Fruit fly (Drosophila melanogaster) whole organism, embryonic: ENCODE measurements around the gene CCDC53.

Experiments
- Antp ChIP-seq: fragments of 200-800 bp; sonication (Bioruptor generic); optimal IDR thresholded peaks from 3 replicates; lab custom pipeline; 2016; ENCODE audit warnings: missing biosample characterization, missing genetic modification characterization
- B-H2 ChIP-seq: fragments of 200-800 bp; sonication (Bioruptor generic); optimal IDR thresholded peaks from 2 replicates; lab custom pipeline; 2018; ENCODE audit warnings: missing biosample characterization, mild to moderate bottlenecking, missing genetic modification characterization
- CG10209 ChIP-seq: fragments of 200-800 bp; sonication (Bioruptor generic); optimal IDR thresholded peaks from 3 replicates; lab custom pipeline; 2017; ENCODE audit warnings: missing biosample characterization, mild to moderate bottlenecking, missing genetic modification characterization, missing genetic modification reagents
- CG1024 ChIP-seq: fragments of 200-800 bp; sonication (Bioruptor generic); IDR thresholded peaks from 2 replicates; pipeline ENCODE4 v1.3.6; 2022; ENCODE audit warnings: missing biosample characterization, missing genetic modification characterization
- CG10366 ChIP-seq: fragments of 200-800 bp; sonication (Bioruptor generic); IDR thresholded peaks from 2 replicates; pipeline ENCODE4 v1.3.6; 2022; ENCODE audit warnings: missing biosample characterization, missing genetic modification characterization
- CG11696 ChIP-seq: fragments of 200-800 bp; sonication (Bioruptor generic); IDR thresholded peaks from 2 replicates; pipeline ENCODE4 v1.3.6; 2022; ENCODE audit warnings: missing biosample characterization, missing genetic modification characterization
- CG12219 ChIP-seq: fragments of 200-800 bp; sonication (Bioruptor generic); optimal IDR thresholded peaks from 3 replicates; lab custom pipeline; 2018; ENCODE audit warnings: missing biosample characterization, mild to moderate bottlenecking, missing genetic modification characterization
- CG15269 ChIP-seq: fragments of 200-800 bp; sonication (Bioruptor generic); optimal IDR thresholded peaks from 2 replicates; lab custom pipeline; 2018; ENCODE audit warnings: missing biosample characterization, mild to moderate bottlenecking, missing genetic modification characterization, moderate library complexity
- CG17359 ChIP-seq: fragments of 200-800 bp; sonication (Bioruptor generic); optimal IDR thresholded peaks from 3 replicates; lab custom pipeline; 2018; ENCODE audit warnings: missing biosample characterization, mild to moderate bottlenecking, missing genetic modification characterization, moderate library complexity
- CG17568 ChIP-seq: fragments of 200-800 bp; sonication (Bioruptor generic); optimal IDR thresholded peaks from 2 replicates; lab custom pipeline; 2018; ENCODE audit warnings: missing biosample characterization, mild to moderate bottlenecking, missing genetic modification characterization, moderate library complexity
- CG17829 ChIP-seq: fragments of 200-800 bp; optimal IDR thresholded peaks from 2 replicates; lab custom pipeline; 2019; ENCODE audit warnings: missing biosample characterization, mild to moderate bottlenecking, missing genetic modification characterization, moderate library complexity
- CG18476 ChIP-seq: fragments of 200-800 bp; sonication (Bioruptor generic); optimal IDR thresholded peaks from 2 replicates; lab custom pipeline; 2016; ENCODE audit warnings: missing biosample characterization, mild to moderate bottlenecking, missing genetic modification characterization
- CG2678 ChIP-seq: fragments of 200-800 bp; sonication (Bioruptor generic); optimal IDR thresholded peaks from 3 replicates; lab custom pipeline; 2019; ENCODE audit warnings: missing biosample characterization, mild to moderate bottlenecking, missing genetic modification characterization, moderate library complexity
- CG2889 ChIP-seq: fragments of 200-800 bp; sonication (Bioruptor generic); IDR thresholded peaks from 3 replicates; pipeline ENCODE4 v1.3.6; 2022; ENCODE audit warnings: missing biosample characterization, missing genetic modification characterization
- CG31224 ChIP-seq: fragments of 200-800 bp; sonication (Bioruptor generic); IDR thresholded peaks from 2 replicates; pipeline ENCODE4 v1.3.6; 2022; ENCODE audit warnings: missing biosample characterization, missing genetic modification characterization
- CG32767 ChIP-seq: fragments of 200-800 bp; sonication (Bioruptor generic); IDR thresholded peaks from 2 replicates; pipeline ENCODE4 v1.3.6; 2022; ENCODE audit warnings: missing biosample characterization, missing genetic modification characterization
- CG3847 ChIP-seq: fragments of 200-800 bp; sonication (Bioruptor generic); IDR thresholded peaks from 2 replicates; pipeline ENCODE4 v1.3.6; 2022; ENCODE audit warnings: missing biosample characterization, missing genetic modification characterization
- CG4282 ChIP-seq: fragments of 200-800 bp; sonication (Bioruptor generic); optimal IDR thresholded peaks from 2 replicates; lab custom pipeline; 2016; ENCODE audit warnings: missing biosample characterization, missing genetic modification characterization
- CG6765 ChIP-seq: fragments of 200-800 bp; sonication (Bioruptor generic); optimal IDR thresholded peaks from 3 replicates; lab custom pipeline; 2017; ENCODE audit warnings: missing biosample characterization, mild to moderate bottlenecking, missing genetic modification characterization
- CkIIα-i1 ChIP-seq: fragments of 200-800 bp; sonication (Bioruptor generic); IDR thresholded peaks from 2 replicates; pipeline ENCODE4 v1.3.6; 2022; ENCODE audit warnings: missing biosample characterization, missing genetic modification characterization
- E2f2 ChIP-seq: fragments of 200-800 bp; sonication (Bioruptor generic); IDR thresholded peaks from 2 replicates; pipeline ENCODE4 v1.3.6; 2022; ENCODE audit warnings: missing biosample characterization, missing genetic modification characterization
- Gsc ChIP-seq: fragments of 200-800 bp; sonication (Bioruptor generic); IDR thresholded peaks from 2 replicates; pipeline ENCODE4 v1.3.6; 2022; ENCODE audit warnings: missing biosample characterization, missing genetic modification characterization
- Hand ChIP-seq: fragments of 200-800 bp; sonication (Bioruptor generic); optimal IDR thresholded peaks from 2 replicates; lab custom pipeline; 2017; ENCODE audit warnings: mild to moderate bottlenecking, missing biosample characterization, missing genetic modification reagents, missing genetic modification characterization
- Hey ChIP-seq: fragments of 200-800 bp; sonication (Bioruptor generic); optimal IDR thresholded peaks from 3 replicates; lab custom pipeline; 2018; ENCODE audit warnings: missing biosample characterization, mild to moderate bottlenecking, missing genetic modification characterization
- HmgD ChIP-seq: fragments of 200-800 bp; sonication (Bioruptor generic); optimal IDR thresholded peaks from 3 replicates; lab custom pipeline; 2016; ENCODE audit warnings: missing biosample characterization, missing genetic modification characterization
- Jarid2 ChIP-seq: fragments of 200-800 bp; sonication (Bioruptor generic); optimal IDR thresholded peaks from 3 replicates; lab custom pipeline; 2017; ENCODE audit warnings: mild to moderate bottlenecking, missing biosample characterization, missing genetic modification reagents, missing genetic modification characterization
- Lpt ChIP-seq: fragments of >200 bp; optimal IDR thresholded peaks from 2 replicates; lab custom pipeline; 2018; ENCODE audit warnings: missing biosample characterization, missing genetic modification characterization
- Nf-YC ChIP-seq: fragments of 200-800 bp; optimal IDR thresholded peaks from 3 replicates; lab custom pipeline; 2019; ENCODE audit warnings: missing biosample characterization, mild to moderate bottlenecking, missing genetic modification characterization, moderate library complexity
- TFAM ChIP-seq: fragments of 200-800 bp; sonication (Bioruptor generic); optimal IDR thresholded peaks from 2 replicates; lab custom pipeline; 2017; ENCODE audit warnings: missing biosample characterization, missing genetic modification characterization, inconsistent platforms
- ara ChIP-seq: fragments of 200-800 bp; sonication (Bioruptor generic); IDR thresholded peaks from 2 replicates; pipeline ENCODE4 v1.3.6; 2022; ENCODE audit warnings: missing biosample characterization, missing genetic modification characterization
- ash1 ChIP-seq: fragments of 200-800 bp; sonication (Bioruptor generic); optimal IDR thresholded peaks from 2 replicates; lab custom pipeline; 2018; ENCODE audit warnings: missing biosample characterization, mild to moderate bottlenecking, missing genetic modification characterization
- bigmax ChIP-seq: fragments of 200-800 bp; sonication (Bioruptor generic); optimal IDR thresholded peaks from 2 replicates; lab custom pipeline; 2018; ENCODE audit warnings: missing biosample characterization, mild to moderate bottlenecking, missing genetic modification characterization
- ci ChIP-seq: fragments of 200-800 bp; sonication (Bioruptor generic); IDR thresholded peaks from 3 replicates; pipeline ENCODE4 v1.3.6; 2022; ENCODE audit warnings: missing biosample characterization, missing genetic modification characterization
- dimm ChIP-seq: fragments of 200-800 bp; sonication (Bioruptor generic); IDR thresholded peaks from 2 replicates; pipeline ENCODE4 v1.3.6; 2022; ENCODE audit warnings: missing biosample characterization, missing genetic modification characterization
- dm ChIP-seq: fragments of 200-800 bp; sonication (Bioruptor generic); optimal IDR thresholded peaks from 3 replicates; lab custom pipeline; 2016; ENCODE audit warnings: missing biosample characterization, missing genetic modification characterization
- en ChIP-seq: fragments of 200-800 bp; sonication (Bioruptor generic); optimal IDR thresholded peaks from 2 replicates; lab custom pipeline; 2016; ENCODE audit warnings: missing biosample characterization, missing genetic modification characterization
- fd64A ChIP-seq: fragments of 200-800 bp; sonication (Bioruptor generic); optimal IDR thresholded peaks from 3 replicates; lab custom pipeline; 2018; ENCODE audit warnings: missing biosample characterization, mild to moderate bottlenecking, missing genetic modification characterization
- gcm ChIP-seq: fragments of 200-800 bp; sonication (Bioruptor generic); optimal IDR thresholded peaks from 2 replicates; lab custom pipeline; 2019; ENCODE audit warnings: missing biosample characterization, mild to moderate bottlenecking, missing genetic modification characterization, moderate library complexity
- gro ChIP-seq: fragments of 200-800 bp; sonication (Bioruptor generic); optimal IDR thresholded peaks from 2 replicates; lab custom pipeline; 2016; ENCODE audit warnings: missing biosample characterization, missing genetic modification characterization
- insv ChIP-seq, 2 experiments: fragments of 200-800 bp; sonication (Bioruptor generic); optimal IDR thresholded peaks; 3 replicates each; lab custom pipeline; 2016 to 2018; ENCODE audit warnings: missing biosample characterization in 2 of 2, missing genetic modification characterization in 2 of 2
- kah ChIP-seq: fragments of 200-800 bp; sonication (Bioruptor generic); optimal IDR thresholded peaks from 2 replicates; lab custom pipeline; 2018; ENCODE audit warnings: missing biosample characterization, mild to moderate bottlenecking, missing genetic modification characterization
- pan ChIP-seq, 4 experiments: fragments of >200 bp in 3 of 4; fragments of 200-800 bp in 1 of 4; sonication (Bioruptor generic) in 1 of 4; optimal IDR thresholded peaks in 3 of 4; IDR thresholded peaks in 1 of 4; 2 replicates each; pipeline versions ENCODE4 v1.3.6 to Lab custom; 2017 to 2022; ENCODE audit warnings: missing biosample characterization in 2 of 4, missing genetic modification characterization in 2 of 4, mixed read lengths in 1 of 4
- peb ChIP-seq: fragments of 200-800 bp; sonication (Bioruptor generic); IDR thresholded peaks from 2 replicates; pipeline ENCODE4 v1.3.6; 2022; ENCODE audit warnings: missing biosample characterization, missing genetic modification characterization
- salm ChIP-seq: fragments of 200-800 bp; sonication (Bioruptor generic); optimal IDR thresholded peaks from 2 replicates; lab custom pipeline; 2018; ENCODE audit warnings: missing biosample characterization, mild to moderate bottlenecking, missing genetic modification characterization
- sd ChIP-seq: fragments of 200-800 bp; sonication (Bioruptor generic); optimal IDR thresholded peaks from 3 replicates; lab custom pipeline; 2018; ENCODE audit warnings: missing biosample characterization, mild to moderate bottlenecking, missing genetic modification characterization, moderate library complexity
- slou ChIP-seq: fragments of 200-800 bp; sonication (Bioruptor generic); optimal IDR thresholded peaks from 3 replicates; lab custom pipeline; 2016; ENCODE audit warnings: missing biosample characterization, missing genetic modification characterization
- so ChIP-seq: fragments of 200-800 bp; sonication (Bioruptor generic); IDR thresholded peaks from 3 replicates; pipeline ENCODE4 v1.3.6; 2022; ENCODE audit warnings: missing biosample characterization, missing genetic modification characterization
- sob ChIP-seq: fragments of 200-800 bp; sonication (Bioruptor generic); IDR thresholded peaks from 2 replicates; pipeline ENCODE4 v1.3.6; 2022; ENCODE audit warnings: missing biosample characterization, missing genetic modification characterization
- ssp ChIP-seq: fragments of 200-800 bp; sonication (Bioruptor generic); IDR thresholded peaks from 2 replicates; pipeline ENCODE4 v1.3.6; 2022; ENCODE audit warnings: missing biosample characterization, missing genetic modification characterization
- unpg ChIP-seq: fragments of 200-800 bp; sonication (Bioruptor generic); optimal IDR thresholded peaks from 3 replicates; lab custom pipeline; 2018; ENCODE audit warnings: missing biosample characterization, mild to moderate bottlenecking, missing genetic modification characterization, moderate library complexity
- wek ChIP-seq: fragments of 200-800 bp; sonication (Bioruptor generic); optimal IDR thresholded peaks from 3 replicates; lab custom pipeline; 2018; ENCODE audit warnings: missing biosample characterization, mild to moderate bottlenecking, missing genetic modification characterization, moderate library complexity

CCDC53 gene

dm6 chr2L:7998655-7999054, 42.3 kb upstream of the CCDC53 start, which contains the start of gene Sirup (continued):
- TF ChIP-seq CG32767 (GFP tag; lab: Robert Waterston, UW) (no peak), CG15269 (tag; lab: Kevin White, UChicago) (no peak), CG4282 (GFP tag; lab: Kevin White, UChicago) (no peak), Jarid2 (GFP tag; lab: Kevin White, UChicago) (no peak), ash1 (GFP tag; lab: Kevin White, UChicago) (no peak), sob (GFP tag; lab: Robert Waterston, UW) (peak; percentile 68), salm (tag; lab: Kevin White, UChicago) (no peak), CG3847 (GFP tag; lab: Robert Waterston, UW) (peak; percentile 55; the same call in 1 of the 2 replicates), gcm (GFP tag; lab: Kevin White, UChicago) (peak; percentile 3), dimm (GFP tag; lab: Robert Waterston, UW) (no peak), TFAM (no peak), gro (peak; percentile 21), CG18476 (GFP tag; lab: Kevin White, UChicago) (no peak), ci (GFP tag; lab: Robert Waterston, UW) (peak; percentile 56; the same call in 1 of the 3 replicates), fd64A (no peak), Gsc (GFP tag; lab: Robert Waterston, UW) (no peak), en (GFP tag; lab: Kevin White, UChicago) (no peak), CG2889 (GFP tag; lab: Robert Waterston, UW) (no peak), ssp (GFP tag; lab: Robert Waterston, UW) (peak; percentile 19; the same call in 1 of the 2 replicates), peb (no peak)

- TF ChIP-seq pan (optimal IDR thresholded peaks at IDR 0.05; lab: Kevin White, UChicago): no peak
- TF ChIP-seq pan (GFP tag; optimal IDR thresholded peaks at IDR 0.05 in 1 of 2, IDR thresholded peaks at IDR 0.05 in 1 of 2): no peak
- TF ChIP-seq wek: no peak
- no peak for TF ChIP-seq insv (GFP tag; optimal IDR thresholded peaks at IDR 0.05; lab: Kevin White, UChicago)
- TF ChIP-seq slou: no peak
- no peak for TF ChIP-seq HmgD (GFP tag; lab: Kevin White, UChicago)
- TF ChIP-seq CG31224 (GFP tag; lab: Robert Waterston, UW): 0 out of 2 replicates have a peak, but pooled peaks have one; percentile 19
- TF ChIP-seq sd (tag; lab: Kevin White, UChicago): peak; percentile 65
- no peak for TF ChIP-seq CG10366 (GFP tag; lab: Robert Waterston, UW)
- no peak for TF ChIP-seq CG17829 (tag; lab: Kevin White, UChicago)
- no peak for TF ChIP-seq B-H2 (GFP tag; lab: Kevin White, UChicago)
- TF ChIP-seq Lpt (GFP tag; lab: Kevin White, UChicago): no peak
- no peak for TF ChIP-seq CG11696 (GFP tag; lab: Robert Waterston, UW)
- TF ChIP-seq Nf-YC: no peak
- no peak for TF ChIP-seq Hey (tag; lab: Kevin White, UChicago)
- TF ChIP-seq Hand (GFP tag; lab: Kevin White, UChicago): no peak
- no peak for TF ChIP-seq CG12219 (GFP tag; lab: Kevin White, UChicago)
- peak; percentile 3 for TF ChIP-seq CG10209 (GFP tag; lab: Kevin White, UChicago)
- no peak for TF ChIP-seq Antp (GFP tag; lab: Kevin White, UChicago)
- TF ChIP-seq CG2678 (tag; lab: Kevin White, UChicago): peak; percentile 45
- TF ChIP-seq unpg (GFP tag; lab: Kevin White, UChicago): no peak
- TF ChIP-seq dm (GFP tag; lab: Kevin White, UChicago): no peak
- no peak for TF ChIP-seq CG17568
- no peak for TF ChIP-seq salm (tag; lab: Kevin White, UChicago)
- no peak for TF ChIP-seq so (GFP tag; lab: Robert Waterston, UW)
- TF ChIP-seq CG6765 (GFP tag; lab: Kevin White, UChicago): peak; percentile 51
- no peak for TF ChIP-seq kah
- TF ChIP-seq E2f2: no peak
- TF ChIP-seq ara (GFP tag; lab: Robert Waterston, UW): no peak
- no peak for TF ChIP-seq CkIIα-i1 (GFP tag; lab: Robert Waterston, UW)
- TF ChIP-seq CG17359 (tag; lab: Kevin White, UChicago): no peak
- TF ChIP-seq bigmax (GFP tag; lab: Kevin White, UChicago): no peak
- no peak for TF ChIP-seq CG1024 (GFP tag; lab: Robert Waterston, UW)
Observed at dm6 chr2L:8000578-8001040, 40.3 kb upstream of the CCDC53 start.
